Fruit fly (Drosophila melanogaster) whole organism, embryonic: ENCODE data around the gene Jhbp7.

Experiments used
- CG10321 ChIP-seq: fragments of 200-800 bp; sonication (Bioruptor generic); IDR thresholded peaks from 2 replicates; pipeline ENCODE4 v1.3.6; 2022; ENCODE audit warnings: missing biosample characterization, missing genetic modification characterization
- CG11247 ChIP-seq: fragments of 200-800 bp; sonication (Bioruptor generic); IDR thresholded peaks from 2 replicates; pipeline ENCODE4 v1.3.6; 2022; ENCODE audit warnings: missing biosample characterization, missing genetic modification characterization
- CG11456 ChIP-seq: fragments of 200-800 bp; sonication (Bioruptor generic); IDR thresholded peaks from 3 replicates; pipeline ENCODE4 v1.3.6; 2022; ENCODE audit warnings: missing biosample characterization, missing genetic modification characterization
- CG15479 ChIP-seq: fragments of 200-800 bp; sonication (Bioruptor generic); optimal IDR thresholded peaks from 3 replicates; lab custom pipeline; 2019; ENCODE audit warnings: missing biosample characterization, mild to moderate bottlenecking, missing genetic modification characterization, moderate library complexity
- CG17568 ChIP-seq: fragments of 200-800 bp; sonication (Bioruptor generic); optimal IDR thresholded peaks from 2 replicates; lab custom pipeline; 2018; ENCODE audit warnings: missing biosample characterization, mild to moderate bottlenecking, missing genetic modification characterization, moderate library complexity
- CG17912 ChIP-seq: fragments of 200-800 bp; sonication (Bioruptor generic); optimal IDR thresholded peaks from 2 replicates; lab custom pipeline; 2018; ENCODE audit warnings: missing biosample characterization, mild to moderate bottlenecking, missing genetic modification characterization
- CG2120 ChIP-seq: fragments of 200-800 bp; sonication (Bioruptor generic); optimal IDR thresholded peaks from 3 replicates; lab custom pipeline; 2016; ENCODE audit warnings: missing biosample characterization, missing genetic modification characterization
- CG31388 ChIP-seq: fragments of 200-800 bp; sonication (Bioruptor generic); optimal IDR thresholded peaks from 2 replicates; lab custom pipeline; 2016; ENCODE audit warnings: missing biosample characterization, missing genetic modification characterization
- CG32532 ChIP-seq: fragments of 200-800 bp; sonication (Bioruptor generic); IDR thresholded peaks from 2 replicates; pipeline ENCODE4 v1.3.6; 2022; ENCODE audit warnings: missing biosample characterization, missing genetic modification characterization
- CG3281 ChIP-seq: fragments of 200-800 bp; sonication (Bioruptor generic); optimal IDR thresholded peaks from 3 replicates; lab custom pipeline; 2017; ENCODE audit warnings: missing biosample characterization, mild to moderate bottlenecking, missing genetic modification characterization
- CG3847 ChIP-seq: fragments of 200-800 bp; sonication (Bioruptor generic); IDR thresholded peaks from 2 replicates; pipeline ENCODE4 v1.3.6; 2022; ENCODE audit warnings: missing biosample characterization, missing genetic modification characterization
- CG4282 ChIP-seq: fragments of 200-800 bp; sonication (Bioruptor generic); optimal IDR thresholded peaks from 2 replicates; lab custom pipeline; 2016; ENCODE audit warnings: missing biosample characterization, missing genetic modification characterization
- CG5180 ChIP-seq: fragments of 200-800 bp; sonication (Bioruptor generic); optimal IDR thresholded peaks from 3 replicates; lab custom pipeline; 2017; ENCODE audit warnings: missing biosample characterization, missing genetic modification characterization, mild to moderate bottlenecking, moderate library complexity, missing genetic modification reagents
- CG6854 ChIP-seq: fragments of 200-800 bp; sonication (Bioruptor generic); optimal IDR thresholded peaks from 3 replicates; lab custom pipeline; 2017; ENCODE audit warnings: missing biosample characterization, mild to moderate bottlenecking, missing genetic modification characterization
- CTCF ChIP-seq: fragments of 200-800 bp; sonication (Bioruptor generic); optimal IDR thresholded peaks from 2 replicates; lab custom pipeline; 2017; ENCODE audit warnings: missing biosample characterization, mild to moderate bottlenecking, missing genetic modification characterization, moderate library complexity
- Dll ChIP-seq: fragments of 200-800 bp; sonication (Bioruptor generic); IDR thresholded peaks from 4 replicates; pipeline ENCODE4 v1.3.6; 2022; ENCODE audit warnings: missing biosample characterization, missing genetic modification characterization; ENCODE audit not compliant: partially characterized antibody
- Elba2 ChIP-seq: fragments of 200-800 bp; sonication (Bioruptor generic); optimal IDR thresholded peaks from 3 replicates; lab custom pipeline; 2016; ENCODE audit warnings: missing biosample characterization, missing genetic modification characterization
- Gug ChIP-seq: fragments of 200-800 bp; sonication (Bioruptor generic); IDR thresholded peaks from 4 replicates; pipeline ENCODE4 v1.3.6; 2022; ENCODE audit warnings: missing biosample characterization, missing genetic modification characterization
- MBD-R2 ChIP-seq: fragments of 200-800 bp; sonication (Bioruptor generic); IDR thresholded peaks from 2 replicates; pipeline ENCODE4 v1.3.6; 2022; ENCODE audit warnings: missing biosample characterization, missing genetic modification characterization
- Mad ChIP-seq: fragments of 200-800 bp; sonication (Bioruptor generic); optimal IDR thresholded peaks from 2 replicates; lab custom pipeline; 2016; ENCODE audit warnings: missing biosample characterization, missing genetic modification characterization
- Max ChIP-seq: fragments of 200-800 bp; sonication (Bioruptor generic); optimal IDR thresholded peaks from 2 replicates; lab custom pipeline; 2016; ENCODE audit warnings: missing biosample characterization, mild to moderate bottlenecking, missing genetic modification characterization
- Med ChIP-seq: fragments of 200-800 bp; sonication (Bioruptor generic); peaks from one replicate; lab custom pipeline; 2016; ENCODE audit warnings: missing biosample characterization, missing genetic modification characterization, mild to moderate bottlenecking, inconsistent platforms, moderate library complexity
- NC2α ChIP-seq: fragments of 200-800 bp; sonication (Bioruptor generic); optimal IDR thresholded peaks from 2 replicates; lab custom pipeline; 2016; ENCODE audit warnings: missing biosample characterization, missing genetic modification characterization
- Nf-YB ChIP-seq: fragments of 200-800 bp; sonication (Bioruptor generic); optimal IDR thresholded peaks from 3 replicates; lab custom pipeline; 2019; ENCODE audit warnings: missing biosample characterization, mild to moderate bottlenecking, missing genetic modification characterization, moderate library complexity
- PHDP ChIP-seq: fragments of 200-800 bp; sonication (Bioruptor generic); optimal IDR thresholded peaks from 3 replicates; lab custom pipeline; 2018; ENCODE audit warnings: missing biosample characterization, mild to moderate bottlenecking, missing genetic modification characterization, moderate library complexity
- Ravus ChIP-seq: fragments of 200-800 bp; sonication (Bioruptor generic); IDR thresholded peaks from 2 replicates; pipeline ENCODE4 v1.3.6; 2022; ENCODE audit warnings: missing biosample characterization, missing genetic modification characterization
- Sry-δ ChIP-seq: fragments of 200-800 bp; sonication (Bioruptor generic); optimal IDR thresholded peaks from 2 replicates; lab custom pipeline; 2016; ENCODE audit warnings: missing biosample characterization, missing genetic modification characterization
- Xbp1 ChIP-seq: fragments of 200-800 bp; sonication (Bioruptor generic); optimal IDR thresholded peaks from 3 replicates; lab custom pipeline; 2016; ENCODE audit warnings: missing biosample characterization, mild to moderate bottlenecking, missing genetic modification characterization
- ara ChIP-seq: fragments of 200-800 bp; sonication (Bioruptor generic); IDR thresholded peaks from 2 replicates; pipeline ENCODE4 v1.3.6; 2022; ENCODE audit warnings: missing biosample characterization, missing genetic modification characterization
- bab2 ChIP-seq: fragments of 200-800 bp; sonication (Bioruptor generic); optimal IDR thresholded peaks from 2 replicates; lab custom pipeline; 2016; ENCODE audit warnings: missing biosample characterization, missing genetic modification characterization
- chn ChIP-seq: fragments of 200-800 bp; sonication (Bioruptor generic); optimal IDR thresholded peaks from 2 replicates; lab custom pipeline; 2016; ENCODE audit warnings: missing biosample characterization, missing genetic modification characterization
- dimm ChIP-seq: fragments of 200-800 bp; sonication (Bioruptor generic); IDR thresholded peaks from 2 replicates; pipeline ENCODE4 v1.3.6; 2022; ENCODE audit warnings: missing biosample characterization, missing genetic modification characterization
- dysf ChIP-seq: fragments of 200-800 bp; sonication (Bioruptor generic); IDR thresholded peaks from 3 replicates; pipeline ENCODE4 v1.3.6; 2022; ENCODE audit warnings: missing biosample characterization, missing genetic modification characterization
- ems ChIP-seq: fragments of 200-800 bp; sonication (Bioruptor generic); optimal IDR thresholded peaks from 3 replicates; lab custom pipeline; 2016; ENCODE audit warnings: missing biosample characterization, missing genetic modification characterization
- h ChIP-seq: fragments of >200 bp; optimal IDR thresholded peaks from 2 replicates; lab custom pipeline; 2017
- her ChIP-seq: fragments of 200-800 bp; sonication (Bioruptor generic); optimal IDR thresholded peaks from 2 replicates; lab custom pipeline; 2016; ENCODE audit warnings: missing biosample characterization, missing genetic modification characterization
- hth ChIP-seq: fragments of >200 bp; optimal IDR thresholded peaks from 2 replicates; lab custom pipeline; 2017; ENCODE audit warnings: inconsistent platforms
- inv ChIP-seq: fragments of 200-800 bp; sonication (Bioruptor generic); IDR thresholded peaks from 2 replicates; pipeline ENCODE4 v1.3.6; 2022; ENCODE audit warnings: missing biosample characterization, missing genetic modification characterization; ENCODE audit not compliant: partially characterized antibody
- lab ChIP-seq: fragments of 200-800 bp; sonication (Bioruptor generic); optimal IDR thresholded peaks from 3 replicates; lab custom pipeline; 2017; ENCODE audit warnings: missing biosample characterization, missing genetic modification characterization, mild to moderate bottlenecking, moderate library complexity, missing genetic modification reagents
- nau ChIP-seq: fragments of 200-800 bp; sonication (Bioruptor generic); optimal IDR thresholded peaks from 3 replicates; lab custom pipeline; 2017; ENCODE audit warnings: missing biosample characterization, mild to moderate bottlenecking, missing genetic modification characterization, missing genetic modification reagents
- nmo ChIP-seq: fragments of 200-800 bp; sonication (Bioruptor generic); optimal IDR thresholded peaks from 2 replicates; lab custom pipeline; 2018; ENCODE audit warnings: missing biosample characterization, mild to moderate bottlenecking, missing genetic modification characterization, moderate library complexity
- phol ChIP-seq: fragments of 200-800 bp; sonication (Bioruptor generic); optimal IDR thresholded peaks from 3 replicates; lab custom pipeline; 2018; ENCODE audit warnings: missing biosample characterization, mild to moderate bottlenecking, missing genetic modification characterization, moderate library complexity
- stc ChIP-seq: fragments of 200-800 bp; sonication (Bioruptor generic); IDR thresholded peaks from 2 replicates; pipeline ENCODE4 v1.3.6; 2022; ENCODE audit warnings: missing biosample characterization, missing genetic modification characterization
- tll ChIP-seq, 2 experiments: fragments of 200-800 bp in 1 of 2; fragments of >200 bp in 1 of 2; sonication (Bioruptor generic) in 1 of 2; optimal IDR thresholded peaks; 2 replicates each; lab custom pipeline; 2017 to 2019; ENCODE audit warnings: missing biosample characterization in 2 of 2, missing genetic modification characterization in 2 of 2, mild to moderate bottlenecking in 1 of 2, moderate library complexity in 1 of 2
- trem ChIP-seq: fragments of 200-800 bp; optimal IDR thresholded peaks from 3 replicates; lab custom pipeline; 2019; ENCODE audit warnings: missing biosample characterization, mild to moderate bottlenecking, missing genetic modification characterization, moderate library complexity
- twi ChIP-seq: fragments of 200-800 bp; optimal IDR thresholded peaks from 2 replicates; lab custom pipeline; 2019; ENCODE audit warnings: missing biosample characterization, mild to moderate bottlenecking, missing genetic modification characterization, moderate library complexity
- unc-4 ChIP-seq: fragments of 200-800 bp; sonication (Bioruptor generic); IDR thresholded peaks from 2 replicates; pipeline ENCODE4 v1.3.6; 2022; ENCODE audit warnings: missing biosample characterization, missing genetic modification characterization; ENCODE audit not compliant: partially characterized antibody
- vnd ChIP-seq: fragments of 200-800 bp; sonication (Bioruptor generic); IDR thresholded peaks from 3 replicates; pipeline ENCODE4 v1.3.6; 2022; ENCODE audit warnings: missing biosample characterization, missing genetic modification characterization; ENCODE audit not compliant: partially characterized antibody

The Jhbp7 gene

dm6 chr3R:25215997-25216396 is 21.4 kb upstream of the Jhbp7 start, which contains the start of gene CG31106:
Gene CG31106 (plus strand): TSS chr3R:25216297.
- TF ChIP-seq stc (GFP tag; lab: Robert Waterston, UW) (no peak), Med (GFP tag; lab: Kevin White, UChicago) (peak; percentile 22), CG6854 (GFP tag; lab: Kevin White, UChicago) (no peak)

- no peak for TF ChIP-seq unc-4 (GFP tag; lab: Robert Waterston, UW)
- TF ChIP-seq chn (GFP tag; lab: Kevin White, UChicago) = no peak
- TF ChIP-seq Mad (GFP tag; lab: Kevin White, UChicago) = no peak
- TF ChIP-seq, all 482 proteins: peak for 0
Observed at dm6 chr3R:25219018-25219417, 18.4 kb upstream of the Jhbp7 start, which contains the start of gene CG31103. Gene CG31103 (plus strand): TSS chr3R:25219318.

dm6 chr3R:25221203-25221807 is 16.1 kb upstream of the Jhbp7 start, which contains the start of gene Alg9:
Gene Alg9 (plus strand): TSS chr3R:25221589.
- TF ChIP-seq Xbp1 (GFP tag; lab: Kevin White, UChicago) (peak; percentile 8), h (lab: Kevin White, UChicago) (no peak), phol (peak; percentile 33), nau (GFP tag; lab: Kevin White, UChicago) (no peak), Max (GFP tag; lab: Kevin White, UChicago) (peak; percentile 24), Dll (peak; percentile 89), lab (no peak), NC2α (GFP tag; lab: Kevin White, UChicago) (no peak), Elba2 (no peak), her (GFP tag; lab: Kevin White, UChicago) (no peak), CG11247 (GFP tag; lab: Robert Waterston, UW) (no peak), MBD-R2 (GFP tag; lab: Robert Waterston, UW) (peak; percentile 72; the same call in 1 of the 2 replicates), Gug (GFP tag; lab: Robert Waterston, UW) (peak; percentile 2; the same call in 1 of the 4 replicates), CG2120 (GFP tag; lab: Kevin White, UChicago) (no peak), CG31388 (no peak), CG3281 (GFP tag; lab: Kevin White, UChicago) (no peak), CG10321 (GFP tag; lab: Robert Waterston, UW) (no peak), CG4282 (no peak), bab2 (no peak), CG17568 (no peak), Nf-YB (GFP tag; lab: Kevin White, UChicago) (no peak), twi (tag; lab: Kevin White, UChicago) (no peak), PHDP (tag; lab: Kevin White, UChicago) (no peak), tll (GFP tag; optimal IDR thresholded peaks at IDR 0.05; lab: Kevin White, UChicago) (no peak), CG5180 (GFP tag; lab: Kevin White, UChicago) (no peak), ara (GFP tag; lab: Robert Waterston, UW) (no peak), dysf (GFP tag; lab: Robert Waterston, UW) (no peak), CG17912 (no peak), Sry-δ (peak; percentile 88), CG3847 (GFP tag; lab: Robert Waterston, UW) (no peak), CG32532 (GFP tag; lab: Robert Waterston, UW) (no peak), CG11456 (no peak), trem (tag; lab: Kevin White, UChicago) (peak; percentile 58), CTCF (peak; percentile 30), inv (peak; percentile 83), ems (GFP tag; lab: Kevin White, UChicago) (peak; percentile 16), nmo (GFP tag; lab: Kevin White, UChicago) (peak; percentile 23), vnd (peak; percentile 88), CG15479 (GFP tag; lab: Kevin White, UChicago) (no peak), dimm (no peak), Ravus (GFP tag; lab: Robert Waterston, UW) (no peak), hth (lab: Kevin White, UChicago) (no peak)
